Worm (Caenorhabditis elegans): Measurements from ENCODE around the gene F59B2.9.

DNA sequence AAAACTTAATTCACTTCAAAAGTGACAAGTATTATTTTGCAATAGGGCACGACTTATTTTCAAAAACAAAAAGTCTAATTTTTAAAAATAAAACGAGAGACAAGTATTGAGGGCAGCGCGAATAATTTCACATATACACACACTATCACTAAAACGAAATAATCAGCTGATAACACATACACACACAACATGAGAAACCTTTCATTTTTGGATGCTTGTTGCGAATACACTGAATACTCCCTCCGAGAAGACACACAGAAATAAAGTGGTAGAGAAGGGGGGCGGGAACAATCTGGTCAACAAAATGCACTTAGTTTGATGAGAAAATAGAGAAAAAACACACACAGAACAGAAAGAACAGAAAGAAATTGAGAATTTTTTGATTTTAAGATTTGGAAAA is 27.8 kb downstream of the F59B2.9 start:
- no peak for TF ChIP-seq nhr-76 (tag; optimal IDR thresholded peaks at IDR 0.05)
- no peak for TF ChIP-seq ZK546.5 (tag; optimal IDR thresholded peaks at IDR 0.05)
- no peak for TF ChIP-seq egl-5 (tag; optimal IDR thresholded peaks at IDR 0.05)
- no peak for TF ChIP-seq ceh-9 (tag; optimal IDR thresholded peaks at IDR 0.05)
- no peak for TF ChIP-seq ztf-11 (tag; optimal IDR thresholded peaks at IDR 0.05)
- no peak for TF ChIP-seq snpc-4 (tag; optimal IDR thresholded peaks at IDR 0.05)
- TF ChIP-seq zag-1 (tag; optimal IDR thresholded peaks at IDR 0.05), result no peak
- no peak for TF ChIP-seq ama-1 (optimal IDR thresholded peaks at IDR 0.05)
- no peak for TF ChIP-seq unc-39 (tag; optimal IDR thresholded peaks at IDR 0.05)
- TF ChIP-seq fos-1 (tag; optimal IDR thresholded peaks at IDR 0.05), result no peak
- no peak for TF ChIP-seq nhr-12 (tag; optimal IDR thresholded peaks at IDR 0.05)
- no peak for TF ChIP-seq jun-1 (tag; optimal IDR thresholded peaks at IDR 0.05)
- TF ChIP-seq nhr-11 (tag; optimal IDR thresholded peaks at IDR 0.05), result no peak
- TF ChIP-seq nhr-25 (tag; optimal IDR thresholded peaks at IDR 0.05), result no peak
